Worm (Caenorhabditis elegans) whole organism, young adult: ENCODE data around the gene R102.1.

ENCODE experiments used
- F55B11.4 ChIP-seq: sonication (generic microtip); optimal IDR thresholded peaks from 2 replicates; lab custom pipeline; 2016; ENCODE audit warnings: missing compliant biosample characterization, missing genetic modification characterization, borderline replicate concordance; ENCODE audit not compliant: insufficient read depth
- ama-1 ChIP-seq, 3 experiments: fragments of 150-350 bp in 1 of 3; sonication (generic microtip) in 2 of 3; optimal IDR thresholded peaks; 2 replicates each; lab custom pipeline; 2014 to 2018; ENCODE audit warnings: missing biosample characterization in 2 of 3, missing genetic modification characterization in 2 of 3, missing genetic modification reagents in 2 of 3
- nhr-80 ChIP-seq: sonication (generic microtip); optimal IDR thresholded peaks from 2 replicates; lab custom pipeline; 2016; ENCODE audit warnings: missing genetic modification characterization, missing compliant biosample characterization
- nhr-90 ChIP-seq: sonication (generic microtip); optimal IDR thresholded peaks from 2 replicates; lab custom pipeline; 2016; ENCODE audit warnings: missing genotype, mild to moderate bottlenecking, missing genetic modification characterization, missing compliant biosample characterization
- unc-62 ChIP-seq: fragments of 150-350 bp; optimal IDR thresholded peaks from 2 replicates; lab custom pipeline; 2014; ENCODE audit warnings: missing biosample characterization, missing genetic modification reagents, missing genetic modification characterization
- ztf-28 ChIP-seq: fragments of 200-800 bp; sonication (Bioruptor generic); IDR thresholded peaks from 2 replicates; pipeline ENCODE4 v1.3.6; 2022; ENCODE audit warnings: missing genetic modification reagents, missing genetic modification characterization, missing compliant biosample characterization

DNA sequence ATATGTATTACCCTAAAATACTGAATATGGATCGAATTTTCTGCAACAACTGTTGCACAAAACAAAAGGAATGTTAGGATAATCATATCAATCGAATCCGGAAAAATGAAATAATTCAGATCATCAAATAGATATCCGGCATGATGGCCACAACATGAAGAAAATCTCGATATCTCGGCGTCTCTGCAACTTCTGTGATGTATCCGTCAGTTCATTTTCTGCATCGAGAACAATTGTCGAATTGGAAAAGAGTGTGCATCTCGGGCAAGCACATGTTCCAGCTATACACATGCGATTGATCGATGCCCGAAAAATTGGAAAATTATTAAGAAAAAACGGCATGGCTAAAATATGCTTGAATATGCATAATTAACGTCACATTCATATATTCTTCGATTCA, at the start of gene R102.1, which contains the start of gene K08C7.6:
- TF ChIP-seq nhr-90 (tag; lab: Kevin White, UChicago) (no peak), ama-1 (optimal IDR thresholded peaks at IDR 0.05; lab: Kevin White, UChicago) (no peak), ama-1 (GFP tag; optimal IDR thresholded peaks at IDR 0.05; lab: Kevin White, UChicago) (no peak), nhr-80 (tag; lab: Kevin White, UChicago) (no peak), unc-62 (GFP tag; lab: Kevin White, UChicago) (no peak), ztf-28 (GFP tag; lab: Robert Waterston, UW) (no peak), F55B11.4 (tag; lab: Kevin White, UChicago) (no peak)
